Worm (Caenorhabditis elegans) whole organism, L2 larva: ENCODE results near the gene srx-48.

Experiments
- C34F6.9 ChIP-seq: fragments of 150-350 bp; optimal IDR thresholded peaks from 2 replicates; lab custom pipeline; 2014; ENCODE audit warnings: missing biosample characterization, missing genetic modification characterization
- F13H6.1 ChIP-seq: sonication (generic microtip); optimal IDR thresholded peaks from 2 replicates; lab custom pipeline; 2016; ENCODE audit warnings: missing genetic modification characterization, missing compliant biosample characterization
- Y55F3AM.14 ChIP-seq: fragments of 200-800 bp; sonication (Bioruptor generic); optimal IDR thresholded peaks from 2 replicates; lab custom pipeline; 2018; ENCODE audit warnings: mild to moderate bottlenecking, missing genetic modification characterization, missing compliant biosample characterization
- ZK546.5 ChIP-seq: sonication (generic microtip); optimal IDR thresholded peaks from 2 replicates; lab custom pipeline; 2017; ENCODE audit warnings: missing biosample characterization, missing genetic modification characterization
- aly-2 ChIP-seq: fragments of 150-350 bp; optimal IDR thresholded peaks from 2 replicates; lab custom pipeline; 2014; ENCODE audit warnings: missing biosample characterization, missing genetic modification characterization
- ama-1 ChIP-seq: fragments of 150-350 bp; optimal IDR thresholded peaks from 2 replicates; lab custom pipeline; 2018; ENCODE audit warnings: inconsistent platforms
- blmp-1 ChIP-seq: sonication (generic microtip); optimal IDR thresholded peaks from 2 replicates; lab custom pipeline; 2017; ENCODE audit warnings: missing genetic modification characterization, mild to moderate bottlenecking, missing compliant biosample characterization, antibody characterized with exemption, moderate library complexity; ENCODE audit not compliant: insufficient read depth
- ceh-16 ChIP-seq: fragments of 150-350 bp; optimal IDR thresholded peaks from 2 replicates; lab custom pipeline; 2014; ENCODE audit warnings: missing biosample characterization, missing genetic modification characterization
- crh-2 ChIP-seq: sonication (generic microtip); optimal IDR thresholded peaks from 2 replicates; lab custom pipeline; 2017; ENCODE audit warnings: missing biosample characterization, missing genetic modification characterization
- elt-1 ChIP-seq: fragments of 150-350 bp; optimal IDR thresholded peaks from 2 replicates; lab custom pipeline; 2014; ENCODE audit warnings: missing biosample characterization, missing genetic modification characterization
- elt-3 ChIP-seq: sonication (generic microtip); optimal IDR thresholded peaks from 2 replicates; lab custom pipeline; 2017; ENCODE audit warnings: missing biosample characterization, missing genetic modification characterization
- fos-1 ChIP-seq: fragments of 150-350 bp; optimal IDR thresholded peaks from 2 replicates; lab custom pipeline; 2014; ENCODE audit warnings: missing biosample characterization, missing genetic modification characterization
- lin-13 ChIP-seq: fragments of 150-350 bp; optimal IDR thresholded peaks from 2 replicates; lab custom pipeline; 2014; ENCODE audit warnings: missing biosample characterization, missing genetic modification reagents, missing genetic modification characterization
- mbf-1 ChIP-seq: sonication (generic microtip); optimal IDR thresholded peaks from 2 replicates; lab custom pipeline; 2017; ENCODE audit warnings: missing biosample characterization, missing genetic modification characterization
- mdl-1 ChIP-seq, 2 experiments: fragments of 150-350 bp in 1 of 2; sonication (generic microtip) in 1 of 2; optimal IDR thresholded peaks; 2 replicates each; lab custom pipeline; 2017; ENCODE audit warnings: missing biosample characterization in 2 of 2, missing genetic modification characterization in 2 of 2
- nhr-10 ChIP-seq: sonication (generic microtip); optimal IDR thresholded peaks from 2 replicates; lab custom pipeline; 2017; ENCODE audit warnings: missing biosample characterization, missing genetic modification characterization
- nhr-11 ChIP-seq: fragments of 150-350 bp; optimal IDR thresholded peaks from 2 replicates; lab custom pipeline; 2014; ENCODE audit warnings: missing biosample characterization, missing genetic modification characterization
- nhr-12 ChIP-seq: fragments of 150-350 bp; optimal IDR thresholded peaks from 2 replicates; lab custom pipeline; 2014; ENCODE audit warnings: missing biosample characterization, missing genetic modification characterization
- nhr-129 ChIP-seq: fragments of 150-350 bp; optimal IDR thresholded peaks from 2 replicates; lab custom pipeline; 2014; ENCODE audit warnings: missing biosample characterization, missing genetic modification characterization
- nhr-21 ChIP-seq: fragments of 150-350 bp; optimal IDR thresholded peaks from 2 replicates; lab custom pipeline; 2014; ENCODE audit warnings: missing biosample characterization, missing genetic modification characterization
- nhr-23 ChIP-seq: fragments of 150-350 bp; optimal IDR thresholded peaks from 2 replicates; lab custom pipeline; 2014; ENCODE audit warnings: missing biosample characterization, missing genetic modification reagents, missing genetic modification characterization
- nhr-237 ChIP-seq: fragments of 150-350 bp; optimal IDR thresholded peaks from 2 replicates; lab custom pipeline; 2014; ENCODE audit warnings: missing biosample characterization, missing genetic modification characterization
- nhr-6 ChIP-seq: fragments of 150-350 bp; optimal IDR thresholded peaks from 2 replicates; lab custom pipeline; 2014; ENCODE audit warnings: missing biosample characterization, missing genetic modification characterization
- nhr-77 ChIP-seq: fragments of 150-350 bp; optimal IDR thresholded peaks from 2 replicates; lab custom pipeline; 2014; ENCODE audit warnings: missing biosample characterization, missing genetic modification characterization
- peb-1 ChIP-seq: fragments of 150-350 bp; optimal IDR thresholded peaks from 2 replicates; lab custom pipeline; 2014; ENCODE audit warnings: missing biosample characterization, missing genetic modification characterization
- sem-4 ChIP-seq: fragments of 150-350 bp; optimal IDR thresholded peaks from 2 replicates; lab custom pipeline; 2014; ENCODE audit warnings: missing biosample characterization, missing genetic modification reagents, missing genetic modification characterization
- skn-1 ChIP-seq: sonication (generic microtip); optimal IDR thresholded peaks from 2 replicates; lab custom pipeline; 2017; ENCODE audit warnings: missing biosample characterization, missing genetic modification characterization
- sma-3 ChIP-seq: sonication (generic microtip); optimal IDR thresholded peaks from 2 replicates; lab custom pipeline; 2016; ENCODE audit warnings: missing genetic modification reagents, missing genetic modification characterization, missing compliant biosample characterization
- snpc-4 ChIP-seq: fragments of 150-350 bp; optimal IDR thresholded peaks from 2 replicates; lab custom pipeline; 2014; ENCODE audit warnings: missing biosample characterization, missing genetic modification characterization
- unc-39 ChIP-seq: fragments of 150-350 bp; optimal IDR thresholded peaks from 2 replicates; lab custom pipeline; 2014; ENCODE audit warnings: missing biosample characterization, missing genetic modification characterization
- unc-55 ChIP-seq: fragments of 150-350 bp; sonication (generic microtip); optimal IDR thresholded peaks from 3 replicates; lab custom pipeline; 2014; ENCODE audit warnings: missing biosample characterization, missing genetic modification reagents, missing genetic modification characterization
- unc-62 ChIP-seq: fragments of 150-350 bp; optimal IDR thresholded peaks from 2 replicates; lab custom pipeline; 2014; ENCODE audit warnings: missing biosample characterization, missing genetic modification reagents, missing genetic modification characterization
- zag-1 ChIP-seq: fragments of 150-350 bp; optimal IDR thresholded peaks from 2 replicates; lab custom pipeline; 2014; ENCODE audit warnings: missing biosample characterization, missing genetic modification characterization
- ztf-11 ChIP-seq: sonication (generic microtip); optimal IDR thresholded peaks from 2 replicates; lab custom pipeline; 2017; ENCODE audit warnings: missing biosample characterization, missing genetic modification characterization

The srx-48 gene

DNA sequence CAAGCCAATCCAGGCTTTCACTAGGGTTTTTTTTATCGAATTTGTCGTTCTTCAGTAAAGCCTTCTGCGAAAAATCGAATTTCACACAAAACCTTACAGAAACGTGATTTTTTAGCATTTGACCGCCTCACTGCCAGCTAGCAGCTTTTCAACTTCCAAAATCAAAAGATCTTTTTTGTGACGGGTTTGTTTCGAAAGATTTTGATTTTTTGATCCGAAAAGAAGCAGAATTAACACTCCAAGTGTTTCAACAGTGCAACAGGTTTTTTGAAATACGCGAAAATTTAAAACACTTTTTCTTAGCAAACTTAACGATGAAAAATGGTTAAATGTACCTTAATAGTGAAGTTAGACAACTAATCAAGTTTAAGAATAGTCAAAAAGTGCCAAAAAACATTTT lies 37.9 kb upstream of the srx-48 start, which contains the start of gene clec-229:
Gene clec-229 (minus strand): TSS at position 101 of the 400 bp plus-strand sequence.
- no peak for TF ChIP-seq sma-3
- no peak for TF ChIP-seq nhr-23 (tag; lab: Kevin White, UChicago)
- TF ChIP-seq unc-55 = no peak
- TF ChIP-seq mbf-1 = no peak
- TF ChIP-seq unc-62 (GFP tag; lab: Kevin White, UChicago) = no peak
- no peak for TF ChIP-seq nhr-129 (tag; lab: Kevin White, UChicago)
- TF ChIP-seq nhr-11 (tag; lab: Kevin White, UChicago) = no peak
- TF ChIP-seq peb-1 (tag; lab: Kevin White, UChicago) = no peak
- no peak for TF ChIP-seq fos-1 (tag; lab: Kevin White, UChicago)
- TF ChIP-seq crh-2 (tag; lab: Kevin White, UChicago) = no peak
- no peak for TF ChIP-seq ama-1 (lab: Kevin White, UChicago)
- TF ChIP-seq nhr-12 (tag; lab: Kevin White, UChicago) = no peak
- no peak for TF ChIP-seq F13H6.1 (tag; lab: Kevin White, UChicago)

DNA sequence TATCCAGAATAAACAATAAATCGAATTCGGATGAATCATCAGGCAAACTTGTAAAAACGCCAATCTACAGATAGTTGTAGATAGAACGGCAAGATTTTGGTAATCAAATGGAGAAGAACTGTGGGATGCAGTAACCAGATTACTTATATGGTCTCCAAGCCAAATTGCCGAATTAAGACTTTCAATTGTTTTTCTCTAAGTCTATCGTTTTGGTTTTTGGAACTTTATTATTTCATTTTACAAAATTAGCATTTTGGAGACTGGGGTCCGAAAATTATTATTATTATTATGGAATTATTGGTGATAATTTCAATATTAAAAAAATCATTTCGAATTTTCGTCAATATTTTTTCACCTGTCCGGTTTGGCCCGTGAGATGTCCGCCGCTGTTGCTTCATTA lies 35.8 kb upstream of the srx-48 start, which contains the start of gene clec-228:
Gene clec-228 (minus strand): TSS at position 101 of the 400 bp plus-strand sequence.
- no peak for TF ChIP-seq nhr-12 (tag; lab: Kevin White, UChicago)
- no peak for TF ChIP-seq nhr-237 (tag; lab: Kevin White, UChicago)
- TF ChIP-seq unc-62 (GFP tag; lab: Kevin White, UChicago) = no peak

DNA sequence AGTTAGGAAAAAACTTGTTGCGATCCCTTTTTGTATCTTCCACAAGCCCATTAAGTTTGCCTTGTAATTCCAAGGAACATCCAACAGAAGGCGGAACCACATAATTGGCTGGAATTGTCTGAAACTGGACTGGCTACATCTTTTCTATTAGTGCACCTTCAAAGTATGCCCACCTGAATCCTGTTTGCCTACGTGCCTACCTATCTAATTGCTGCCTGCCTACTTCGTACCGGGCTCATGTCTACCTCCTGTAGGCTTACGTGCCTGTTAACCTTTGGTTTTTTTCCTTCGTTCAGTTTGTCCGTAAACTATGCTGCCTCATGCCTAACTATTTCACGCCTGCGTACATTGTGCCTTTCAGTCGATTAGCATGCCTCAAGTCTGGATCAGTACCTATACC lies 33.9 kb upstream of the srx-48 start, which contains the start of gene wrt-7:
Gene wrt-7 (minus strand): TSS at position 101 of the 400 bp plus-strand sequence.
- TF ChIP-seq peb-1 (tag; lab: Kevin White, UChicago) (no peak), nhr-129 (tag; lab: Kevin White, UChicago) (no peak), nhr-6 (tag; lab: Kevin White, UChicago) (no peak), nhr-12 (tag; lab: Kevin White, UChicago) (no peak), ama-1 (lab: Kevin White, UChicago) (no peak)

- TF ChIP-seq unc-55 = no peak
- TF ChIP-seq ztf-11 = no peak
- no peak for TF ChIP-seq skn-1 (tag; lab: Kevin White, UChicago)
- no peak for TF ChIP-seq fos-1 (tag; lab: Kevin White, UChicago)
- TF ChIP-seq peb-1 (tag; lab: Kevin White, UChicago) = no peak
- no peak for TF ChIP-seq mbf-1
- TF ChIP-seq sem-4 (tag; lab: Kevin White, UChicago) = no peak
- no peak for TF ChIP-seq F13H6.1 (tag; lab: Kevin White, UChicago)
- no peak for TF ChIP-seq nhr-129 (tag; lab: Kevin White, UChicago)
- no peak for TF ChIP-seq C34F6.9 (tag; lab: Kevin White, UChicago)
- no peak for TF ChIP-seq lin-13 (GFP tag; lab: Kevin White, UChicago)
- TF ChIP-seq aly-2 (tag; lab: Kevin White, UChicago) = no peak
- no peak for TF ChIP-seq unc-62 (GFP tag; lab: Kevin White, UChicago)
- no peak for TF ChIP-seq nhr-21
These were observed 29.3 kb upstream of the srx-48 start, which contains the start of gene srw-113 for ce11 chrV:15332851-15333250. srw-113 (plus strand) TSS chrV:15333151.

DNA sequence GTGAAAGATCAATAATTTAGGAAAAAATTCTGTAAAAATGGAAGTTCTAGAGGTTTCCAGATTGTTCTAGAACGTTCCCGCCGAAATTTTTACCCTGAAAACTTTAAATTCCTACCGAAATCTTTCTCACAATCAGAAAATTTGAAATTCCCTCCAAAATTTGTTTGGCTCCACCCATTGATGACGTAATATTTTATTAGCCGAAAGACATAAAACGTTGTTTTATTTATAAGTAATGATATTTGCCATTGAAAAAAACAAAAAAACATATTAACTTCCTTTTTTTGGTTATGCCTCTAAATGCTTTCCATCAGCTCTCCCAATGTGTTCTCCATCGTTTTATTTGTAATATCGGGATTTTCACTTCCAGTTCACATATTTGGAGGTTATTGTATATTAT lies 26.8 kb upstream of the srx-48 start, which contains the start of gene srh-295:
Gene srh-295 (plus strand): TSS at position 301 of the 400 bp plus-strand sequence.
- TF ChIP-seq peb-1 (tag; lab: Kevin White, UChicago) (no peak), sem-4 (tag; lab: Kevin White, UChicago) (no peak), mdl-1 (tag; optimal IDR thresholded peaks at IDR 0.05; lab: Kevin White, UChicago) (no peak), elt-1 (tag; lab: Kevin White, UChicago) (no peak), nhr-77 (tag; lab: Kevin White, UChicago) (no peak), ztf-11 (no peak), Y55F3AM.14 (GFP tag; lab: Kevin White, UChicago) (no peak), F13H6.1 (tag; lab: Kevin White, UChicago) (no peak), ama-1 (lab: Kevin White, UChicago) (no peak), ceh-16 (no peak), ZK546.5 (tag; lab: Kevin White, UChicago) (no peak), zag-1 (tag; lab: Kevin White, UChicago) (no peak), unc-39 (tag; lab: Kevin White, UChicago) (no peak), nhr-129 (tag; lab: Kevin White, UChicago) (no peak), nhr-10 (tag; lab: Kevin White, UChicago) (no peak), elt-3 (tag; lab: Kevin White, UChicago) (no peak), nhr-12 (tag; lab: Kevin White, UChicago) (no peak), snpc-4 (tag; lab: Kevin White, UChicago) (no peak), C34F6.9 (tag; lab: Kevin White, UChicago) (no peak), blmp-1 (tag; lab: Kevin White, UChicago) (no peak)
